Fruit fly (Drosophila melanogaster): ENCODE results near the gene CHKov2.

CHKov2 gene

DNA sequence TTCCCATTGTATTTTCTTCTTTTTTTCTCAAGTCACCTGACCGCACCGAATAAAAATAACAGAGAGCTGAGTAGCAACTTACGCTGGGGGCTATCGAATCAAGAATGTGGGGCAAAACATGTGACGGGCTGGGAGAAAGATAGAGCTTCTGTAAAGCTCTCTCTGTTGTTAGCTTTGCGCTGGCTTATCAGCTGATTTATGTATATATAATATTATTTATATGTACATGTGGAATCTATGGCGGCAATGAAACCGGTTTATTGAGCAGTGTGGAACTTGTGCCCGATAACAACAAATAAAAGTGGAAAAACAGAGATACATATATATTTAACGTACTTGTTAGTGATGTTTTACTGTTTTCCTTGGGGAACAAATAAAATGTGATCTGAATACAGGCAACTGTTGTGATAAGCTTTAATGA, 38.1 kb downstream of the CHKov2 start, which contains the start of gene CG31098 (continued):
- TF ChIP-seq cwo (GFP tag; optimal IDR thresholded peaks at IDR 0.05) (peak; percentile 62), Drgx (GFP tag; IDR thresholded peaks at IDR 0.05) (no peak), CG34224 (GFP tag; IDR thresholded peaks at IDR 0.05; ENCODE audit: partially characterized antibody) (peak; percentile 49; the same call in 1 of the 3 replicates), CG3995 (GFP tag; optimal IDR thresholded peaks at IDR 0.05) (peak; percentile 72), CG16813 (GFP tag; IDR thresholded peaks at IDR 0.05; ENCODE audit: partially characterized antibody) (no peak), chm (GFP tag; IDR thresholded peaks at IDR 0.05) (no peak; the same call in 1 of the 2 replicates), tx (GFP tag; optimal IDR thresholded peaks at IDR 0.05) (no peak), CG15601 (tag; optimal IDR thresholded peaks at IDR 0.05) (peak; percentile 0), br (optimal IDR thresholded peaks at IDR 0.05) (no peak), Xrp1 (GFP tag; IDR thresholded peaks at IDR 0.05) (no peak), Chrac-16 (GFP tag; optimal IDR thresholded peaks at IDR 0.05) (no peak), sens (GFP tag) (peak; percentile 20), CG3726 (GFP tag; IDR thresholded peaks at IDR 0.05) (no peak), Opbp (GFP tag; IDR thresholded peaks at IDR 0.05; ENCODE audit: partially characterized antibody) (no peak), MESR4 (GFP tag; optimal IDR thresholded peaks at IDR 0.05) (peak; percentile 5), CG15479 (GFP tag; optimal IDR thresholded peaks at IDR 0.05) (no peak), klu (GFP tag; IDR thresholded peaks at IDR 0.05) (no peak), CG3281 (GFP tag; optimal IDR thresholded peaks at IDR 0.05) (peak; percentile 53), CG6654 (GFP tag; optimal IDR thresholded peaks at IDR 0.05) (no peak), CG12219 (GFP tag; optimal IDR thresholded peaks at IDR 0.05) (peak; percentile 2), CG10267 (tag; optimal IDR thresholded peaks at IDR 0.05) (no peak), chinmo (GFP tag; IDR thresholded peaks at IDR 0.05; ENCODE audit: partially characterized antibody) (peak; percentile 81; the same call in 2 of the 4 replicates), CG12236 (GFP tag; optimal IDR thresholded peaks at IDR 0.05) (no peak), ATbp (GFP tag; optimal IDR thresholded peaks at IDR 0.05) (peak; percentile 39), bcd (GFP tag; optimal IDR thresholded peaks at IDR 0.05) (no peak), esg (GFP tag; conservative IDR thresholded peaks at IDR 0.05) (no peak), pan (optimal IDR thresholded peaks at IDR 0.05) (no peak), pan (GFP tag; optimal IDR thresholded peaks at IDR 0.05 in 1 of 2, IDR thresholded peaks at IDR 0.05 in 1 of 2) (no peak), Poxn (GFP tag; IDR thresholded peaks at IDR 0.05) (no peak), CG12769 (tag; optimal IDR thresholded peaks at IDR 0.05) (peak; percentile 39), Tbp (GFP tag; optimal IDR thresholded peaks at IDR 0.05) (no peak), CG9727 (GFP tag; optimal IDR thresholded peaks at IDR 0.05) (no peak), pita (GFP tag; optimal IDR thresholded peaks at IDR 0.05) (no peak), CG15073 (GFP tag; optimal IDR thresholded peaks at IDR 0.05) (no peak), Fer1 (GFP tag; optimal IDR thresholded peaks at IDR 0.05) (peak; percentile 72), hbn (GFP tag; IDR thresholded peaks at IDR 0.05; ENCODE audit: partially characterized antibody) (no peak), Hand (GFP tag; optimal IDR thresholded peaks at IDR 0.05) (peak; percentile 14), eve (GFP tag; optimal IDR thresholded peaks at IDR 0.05) (peak in 1 of 2 experiments; percentile 18), Vsx1 (GFP tag; optimal IDR thresholded peaks at IDR 0.05) (peak; percentile 35), insv (GFP tag; optimal IDR thresholded peaks at IDR 0.05) (no peak), shn (GFP tag; optimal IDR thresholded peaks at IDR 0.05) (no peak), CG12942 (GFP tag; optimal IDR thresholded peaks at IDR 0.05) (no peak), en (GFP tag; optimal IDR thresholded peaks at IDR 0.05) (no peak), CG8388 (GFP tag; optimal IDR thresholded peaks at IDR 0.05) (no peak), twi (tag; optimal IDR thresholded peaks at IDR 0.05) (no peak), HmgD (GFP tag; optimal IDR thresholded peaks at IDR 0.05) (no peak), Jarid2 (GFP tag; optimal IDR thresholded peaks at IDR 0.05) (peak; percentile 63), Doc3 (GFP tag; IDR thresholded peaks at IDR 0.05; ENCODE audit: partially characterized antibody) (no peak), bsh (GFP tag; optimal IDR thresholded peaks at IDR 0.05) (no peak), BtbVII (GFP tag; optimal IDR thresholded peaks at IDR 0.05) (peak; percentile 66), B-H2 (GFP tag; optimal IDR thresholded peaks at IDR 0.05) (peak; percentile 61)

Measured in whole organism, embryonic.